Worm (Caenorhabditis elegans): ENCODE results near the gene rfc-2.

rfc-2 gene

ce11 chrIV:1389021-1389420, 41.9 kb downstream of the rfc-2 start:
- TF ChIP-seq tra-4 (tag; optimal IDR thresholded peaks at IDR 0.05): no peak

ce11 chrIV:1389599-1389998, 42.5 kb downstream of the rfc-2 start:
- no peak for TF ChIP-seq tbx-37 (GFP tag; conservative IDR thresholded peaks at IDR 0.05)
- TF ChIP-seq ceh-13 (GFP tag; optimal IDR thresholded peaks at IDR 0.05): no peak
- no peak for TF ChIP-seq aly-1 (tag; optimal IDR thresholded peaks at IDR 0.05)
- no peak for TF ChIP-seq scrt-1 (GFP tag; IDR thresholded peaks at IDR 0.05)
- no peak for TF ChIP-seq ama-1 (optimal IDR thresholded peaks at IDR 0.05)
- TF ChIP-seq hmbx-1 (tag; optimal IDR thresholded peaks at IDR 0.05): no peak
- TF ChIP-seq ceh-36 (tag; optimal IDR thresholded peaks at IDR 0.05): no peak
- no peak for TF ChIP-seq tbx-11 (GFP tag; IDR thresholded peaks at IDR 0.05)
- TF ChIP-seq B0310.2 (tag; optimal IDR thresholded peaks at IDR 0.05): no peak
- no peak for TF ChIP-seq pes-1 (GFP tag; IDR thresholded peaks at IDR 0.05)
- no peak for TF ChIP-seq hmg-4 (GFP tag; optimal IDR thresholded peaks at IDR 0.05)
- TF ChIP-seq ets-7 (tag; optimal IDR thresholded peaks at IDR 0.05): no peak
- no peak for TF ChIP-seq tra-4 (tag; optimal IDR thresholded peaks at IDR 0.05)
- TF ChIP-seq hnd-1 (tag; optimal IDR thresholded peaks at IDR 0.05): no peak
- no peak for TF ChIP-seq sea-1 (GFP tag; conservative IDR thresholded peaks at IDR 0.05)

ce11 chrIV:1390102-1390501, 43.0 kb downstream of the rfc-2 start:
- TF ChIP-seq tbx-11 (GFP tag; IDR thresholded peaks at IDR 0.05): no peak
- no peak for TF ChIP-seq hmg-4 (GFP tag; optimal IDR thresholded peaks at IDR 0.05)
- no peak for TF ChIP-seq flt-1 (GFP tag; IDR thresholded peaks at IDR 0.05)
- no peak for TF ChIP-seq aly-1 (tag; optimal IDR thresholded peaks at IDR 0.05)
- TF ChIP-seq hmbx-1 (tag; optimal IDR thresholded peaks at IDR 0.05): no peak
- TF ChIP-seq ceh-13 (GFP tag; optimal IDR thresholded peaks at IDR 0.05): no peak
- no peak for TF ChIP-seq ama-1 (optimal IDR thresholded peaks at IDR 0.05)
- no peak for TF ChIP-seq sea-1 (GFP tag; conservative IDR thresholded peaks at IDR 0.05)
- TF ChIP-seq tra-4 (tag; optimal IDR thresholded peaks at IDR 0.05): no peak
- no peak for TF ChIP-seq pes-1 (GFP tag; IDR thresholded peaks at IDR 0.05)
- no peak for TF ChIP-seq B0310.2 (tag; optimal IDR thresholded peaks at IDR 0.05)
- TF ChIP-seq hnd-1 (tag; optimal IDR thresholded peaks at IDR 0.05): no peak
- TF ChIP-seq scrt-1 (GFP tag; IDR thresholded peaks at IDR 0.05): no peak
- TF ChIP-seq ceh-36 (tag; optimal IDR thresholded peaks at IDR 0.05): no peak
- TF ChIP-seq tbx-37 (GFP tag; conservative IDR thresholded peaks at IDR 0.05): no peak
- TF ChIP-seq ets-7 (tag; optimal IDR thresholded peaks at IDR 0.05): no peak
- no peak for TF ChIP-seq F13C5.2 (tag; optimal IDR thresholded peaks at IDR 0.05)

ce11 chrIV:1391446-1391845, 44.3 kb downstream of the rfc-2 start:
- TF ChIP-seq B0310.2 (tag; optimal IDR thresholded peaks at IDR 0.05) (no peak), sea-1 (GFP tag; conservative IDR thresholded peaks at IDR 0.05) (no peak), aly-1 (tag; optimal IDR thresholded peaks at IDR 0.05) (no peak), ceh-36 (tag; optimal IDR thresholded peaks at IDR 0.05) (no peak), flt-1 (GFP tag; IDR thresholded peaks at IDR 0.05) (no peak), ama-1 (optimal IDR thresholded peaks at IDR 0.05) (no peak), F13C5.2 (tag; optimal IDR thresholded peaks at IDR 0.05) (no peak), hmg-4 (GFP tag; optimal IDR thresholded peaks at IDR 0.05) (no peak), ets-7 (tag; optimal IDR thresholded peaks at IDR 0.05) (no peak), pes-1 (GFP tag; IDR thresholded peaks at IDR 0.05) (no peak), tbx-11 (GFP tag; IDR thresholded peaks at IDR 0.05) (no peak), tra-4 (tag; optimal IDR thresholded peaks at IDR 0.05) (no peak), ceh-13 (GFP tag; optimal IDR thresholded peaks at IDR 0.05) (no peak), tbx-37 (GFP tag; conservative IDR thresholded peaks at IDR 0.05) (no peak), hnd-1 (tag; optimal IDR thresholded peaks at IDR 0.05) (no peak), hmbx-1 (tag; optimal IDR thresholded peaks at IDR 0.05) (no peak), scrt-1 (GFP tag; IDR thresholded peaks at IDR 0.05) (no peak)

- TF ChIP-seq sea-1 (GFP tag; conservative IDR thresholded peaks at IDR 0.05) (no peak), tbx-37 (GFP tag; conservative IDR thresholded peaks at IDR 0.05) (no peak), pes-1 (GFP tag; IDR thresholded peaks at IDR 0.05) (no peak), ets-7 (tag; optimal IDR thresholded peaks at IDR 0.05) (no peak), hmbx-1 (tag; optimal IDR thresholded peaks at IDR 0.05) (no peak), scrt-1 (GFP tag; IDR thresholded peaks at IDR 0.05) (no peak), ama-1 (optimal IDR thresholded peaks at IDR 0.05) (no peak), aly-1 (tag; optimal IDR thresholded peaks at IDR 0.05) (no peak)
Measured at ce11 chrIV:1394077-1394476, 47.0 kb downstream of the rfc-2 start.

- TF ChIP-seq hmg-4 (GFP tag; optimal IDR thresholded peaks at IDR 0.05): no peak
- no peak for TF ChIP-seq tbx-37 (GFP tag; conservative IDR thresholded peaks at IDR 0.05)
- no peak for TF ChIP-seq aly-1 (tag; optimal IDR thresholded peaks at IDR 0.05)
- no peak for TF ChIP-seq ceh-36 (tag; optimal IDR thresholded peaks at IDR 0.05)
- TF ChIP-seq sea-1 (GFP tag; conservative IDR thresholded peaks at IDR 0.05): no peak
- no peak for TF ChIP-seq tra-4 (tag; optimal IDR thresholded peaks at IDR 0.05)
- TF ChIP-seq ceh-13 (GFP tag; optimal IDR thresholded peaks at IDR 0.05): no peak
- no peak for TF ChIP-seq F13C5.2 (tag; optimal IDR thresholded peaks at IDR 0.05)
- no peak for TF ChIP-seq flt-1 (GFP tag; IDR thresholded peaks at IDR 0.05)
- no peak for TF ChIP-seq scrt-1 (GFP tag; IDR thresholded peaks at IDR 0.05)
- TF ChIP-seq hnd-1 (tag; optimal IDR thresholded peaks at IDR 0.05): no peak
Measured at ce11 chrIV:1397895-1398294, 50.8 kb downstream of the rfc-2 start.

- TF ChIP-seq hmg-4 (GFP tag; optimal IDR thresholded peaks at IDR 0.05) (no peak), pes-1 (GFP tag; IDR thresholded peaks at IDR 0.05) (no peak), ceh-36 (tag; optimal IDR thresholded peaks at IDR 0.05) (no peak), hmbx-1 (tag; optimal IDR thresholded peaks at IDR 0.05) (no peak), hnd-1 (tag; optimal IDR thresholded peaks at IDR 0.05) (no peak), tbx-37 (GFP tag; conservative IDR thresholded peaks at IDR 0.05) (no peak), ceh-13 (GFP tag; optimal IDR thresholded peaks at IDR 0.05) (no peak), sea-1 (GFP tag; conservative IDR thresholded peaks at IDR 0.05) (no peak), flt-1 (GFP tag; IDR thresholded peaks at IDR 0.05) (no peak), scrt-1 (GFP tag; IDR thresholded peaks at IDR 0.05) (no peak)
Measured at ce11 chrIV:1400016-1400415, 52.9 kb downstream of the rfc-2 start.

All from whole organism, early embryonic.